Fruit fly (Drosophila melanogaster): ENCODE data around the gene CG4960.

The CG4960 gene

dm6 chr3R:25787198-25787597 is at the start of gene CG4960:
Gene CG4960, minus strand, starts transcription at chr3R:25787298.
- TF ChIP-seq bab1 (GFP tag; optimal IDR thresholded peaks at IDR 0.05): no peak
- TF ChIP-seq CG33017 (tag; optimal IDR thresholded peaks at IDR 0.05): no peak
- TF ChIP-seq Mnt (GFP tag; optimal IDR thresholded peaks at IDR 0.05): no peak
- no peak for TF ChIP-seq CG7045 (GFP tag; optimal IDR thresholded peaks at IDR 0.05)
- TF ChIP-seq Hr96 (GFP tag; optimal IDR thresholded peaks at IDR 0.05): no peak
- no peak for TF ChIP-seq Clk (GFP tag; optimal IDR thresholded peaks at IDR 0.05)
- TF ChIP-seq tj (GFP tag; optimal IDR thresholded peaks at IDR 0.05): no peak
- no peak for TF ChIP-seq CG12768 (GFP tag; optimal IDR thresholded peaks at IDR 0.05)
- TF ChIP-seq CG5204 (GFP tag; optimal IDR thresholded peaks at IDR 0.05): no peak
- TF ChIP-seq CG7101 (tag; optimal IDR thresholded peaks at IDR 0.05): no peak
- TF ChIP-seq CG1620 (GFP tag; optimal IDR thresholded peaks at IDR 0.05): no peak
- TF ChIP-seq CG14711 (tag; optimal IDR thresholded peaks at IDR 0.05): no peak
- TF ChIP-seq toe (GFP tag; optimal IDR thresholded peaks at IDR 0.05): no peak
- no peak for TF ChIP-seq pad (GFP tag; optimal IDR thresholded peaks at IDR 0.05)
- no peak for TF ChIP-seq Crg-1 (GFP tag; optimal IDR thresholded peaks at IDR 0.05)
- no peak for TF ChIP-seq CG11617 (GFP tag; optimal IDR thresholded peaks at IDR 0.05)

DNA sequence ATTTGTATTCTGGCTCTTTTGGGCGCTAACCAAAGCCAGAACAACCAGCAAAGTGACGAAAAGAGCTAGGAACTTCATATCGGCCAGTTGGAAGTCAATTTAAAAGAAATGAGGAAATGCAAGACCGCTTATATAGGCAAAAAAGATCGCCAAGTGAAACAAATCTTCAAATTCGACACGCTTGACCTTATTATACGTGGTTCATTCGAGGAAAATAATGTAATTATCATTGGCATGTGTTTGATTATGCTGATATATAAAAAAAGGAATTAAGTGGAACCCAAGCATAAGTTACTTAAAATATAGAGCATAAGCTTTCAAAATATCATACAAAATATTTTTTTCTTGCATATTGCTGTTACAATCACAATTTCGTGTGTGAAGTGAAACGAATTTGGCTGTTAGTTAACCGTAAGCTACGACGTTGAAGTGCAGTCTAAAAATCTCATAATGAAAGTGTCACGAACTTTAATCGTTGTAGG is 44.7 kb upstream of the CG4960 start, which contains the start of the genes Mst57Da and alpha4GT2:
Gene Mst57Da, minus strand, starts transcription at position 101 of the 482 bp plus-strand sequence.
Gene alpha4GT2, plus strand, starts transcription at position 432 of the 482 bp plus-strand sequence.
- no peak for TF ChIP-seq cnc (optimal IDR thresholded peaks at IDR 0.05)
- no peak for TF ChIP-seq kay (GFP tag; ENCODE audit: borderline replicate concordance)
- TF ChIP-seq CG11617 (GFP tag; optimal IDR thresholded peaks at IDR 0.05): no peak
- TF ChIP-seq CG7101 (tag; optimal IDR thresholded peaks at IDR 0.05): no peak
- no peak for TF ChIP-seq Hr96 (GFP tag; optimal IDR thresholded peaks at IDR 0.05)
- TF ChIP-seq CG1620 (GFP tag; optimal IDR thresholded peaks at IDR 0.05): no peak
- no peak for TF ChIP-seq CG12768 (GFP tag; optimal IDR thresholded peaks at IDR 0.05)
- no peak for TF ChIP-seq bab1 (GFP tag; optimal IDR thresholded peaks at IDR 0.05)
- no peak for TF ChIP-seq CG5204 (GFP tag; optimal IDR thresholded peaks at IDR 0.05)
- TF ChIP-seq Crg-1 (GFP tag; optimal IDR thresholded peaks at IDR 0.05): no peak
- TF ChIP-seq ovo (GFP tag; optimal IDR thresholded peaks at IDR 0.05): no peak
- no peak for TF ChIP-seq CG14711 (tag; optimal IDR thresholded peaks at IDR 0.05)
- TF ChIP-seq Mnt (GFP tag; optimal IDR thresholded peaks at IDR 0.05): no peak
- TF ChIP-seq cic (GFP tag; optimal IDR thresholded peaks at IDR 0.05): no peak
- TF ChIP-seq pad (GFP tag; optimal IDR thresholded peaks at IDR 0.05): no peak
- TF ChIP-seq tj (GFP tag; optimal IDR thresholded peaks at IDR 0.05): no peak
- TF ChIP-seq Clk (GFP tag; optimal IDR thresholded peaks at IDR 0.05): no peak
- no peak for TF ChIP-seq CG7045 (GFP tag; optimal IDR thresholded peaks at IDR 0.05)

DNA sequence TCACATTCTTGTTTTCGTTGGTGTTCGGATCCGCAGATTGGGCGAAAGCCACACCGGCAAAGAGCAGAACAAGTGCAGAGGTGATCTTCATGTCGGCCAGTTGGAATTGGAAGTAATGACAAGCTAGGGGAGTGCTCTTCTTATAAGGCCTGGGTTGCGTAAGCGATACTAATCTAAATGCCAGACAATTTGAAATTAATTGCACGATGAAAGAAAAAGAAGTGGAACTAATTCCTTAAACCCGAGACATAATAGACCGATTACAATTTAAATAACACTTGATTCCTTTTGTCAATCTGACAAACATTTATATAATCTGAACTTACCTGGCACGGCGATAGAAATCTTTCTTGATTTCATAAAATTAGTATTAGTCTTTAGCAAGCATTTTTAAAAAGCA is 43.7 kb upstream of the CG4960 start, which contains the start of gene Mst57Db:
Gene Mst57Db, minus strand, starts transcription at position 101 of the 400 bp plus-strand sequence.
- no peak for TF ChIP-seq cnc (optimal IDR thresholded peaks at IDR 0.05)
- no peak for TF ChIP-seq CG11617 (GFP tag; optimal IDR thresholded peaks at IDR 0.05)
- no peak for TF ChIP-seq CG14711 (tag; optimal IDR thresholded peaks at IDR 0.05)
- no peak for TF ChIP-seq Crg-1 (GFP tag; optimal IDR thresholded peaks at IDR 0.05)
- no peak for TF ChIP-seq tj (GFP tag; optimal IDR thresholded peaks at IDR 0.05)
- no peak for TF ChIP-seq cic (GFP tag; optimal IDR thresholded peaks at IDR 0.05)
- TF ChIP-seq Mnt (GFP tag; optimal IDR thresholded peaks at IDR 0.05): no peak
- TF ChIP-seq CG7101 (tag; optimal IDR thresholded peaks at IDR 0.05): no peak
- no peak for TF ChIP-seq CG5204 (GFP tag; optimal IDR thresholded peaks at IDR 0.05)
- no peak for TF ChIP-seq bab1 (GFP tag; optimal IDR thresholded peaks at IDR 0.05)
- TF ChIP-seq CG33017 (tag; optimal IDR thresholded peaks at IDR 0.05): no peak
- TF ChIP-seq toe (GFP tag; optimal IDR thresholded peaks at IDR 0.05): no peak

dm6 chr3R:25830128-25830527 is 43.0 kb upstream of the CG4960 start, which contains the start of gene Sfp96F:
Gene Sfp96F, minus strand, starts transcription at chr3R:25830228.
- TF ChIP-seq pad (GFP tag; optimal IDR thresholded peaks at IDR 0.05) (no peak), Hr96 (GFP tag; optimal IDR thresholded peaks at IDR 0.05) (no peak), CG11617 (GFP tag; optimal IDR thresholded peaks at IDR 0.05) (no peak), ovo (GFP tag; optimal IDR thresholded peaks at IDR 0.05) (no peak), bab1 (GFP tag; optimal IDR thresholded peaks at IDR 0.05) (no peak), CG5204 (GFP tag; optimal IDR thresholded peaks at IDR 0.05) (no peak), kay (GFP tag; ENCODE audit: borderline replicate concordance) (no peak), cic (GFP tag; optimal IDR thresholded peaks at IDR 0.05) (no peak), Clk (GFP tag; optimal IDR thresholded peaks at IDR 0.05) (no peak), CG14711 (tag; optimal IDR thresholded peaks at IDR 0.05) (no peak), CG7045 (GFP tag; optimal IDR thresholded peaks at IDR 0.05) (no peak), CG33017 (tag; optimal IDR thresholded peaks at IDR 0.05) (no peak), CG1620 (GFP tag; optimal IDR thresholded peaks at IDR 0.05) (no peak), Mnt (GFP tag; optimal IDR thresholded peaks at IDR 0.05) (no peak), cnc (optimal IDR thresholded peaks at IDR 0.05) (no peak), CG12768 (GFP tag; optimal IDR thresholded peaks at IDR 0.05) (no peak), CG7101 (tag; optimal IDR thresholded peaks at IDR 0.05) (no peak)

DNA sequence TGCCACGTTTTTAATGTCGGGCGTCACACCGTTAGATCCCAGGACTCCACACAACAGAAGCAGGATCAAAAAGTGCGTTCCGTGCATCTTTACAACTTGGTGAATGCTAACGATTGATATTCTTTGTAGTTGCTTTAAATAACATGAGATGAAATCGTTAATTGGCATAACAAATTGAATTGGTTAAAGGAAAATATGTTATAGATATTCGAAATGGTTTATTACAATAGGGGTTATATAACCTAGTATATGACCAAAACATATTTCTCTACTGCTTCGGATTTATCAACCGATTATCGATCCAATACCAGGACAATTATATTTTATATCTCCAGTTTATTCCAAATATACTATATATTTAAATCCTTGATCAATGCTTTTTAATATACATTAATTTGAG is 42.5 kb upstream of the CG4960 start, which contains the start of gene Mst57Dc:
Gene Mst57Dc, minus strand, starts transcription at position 101 of the 400 bp plus-strand sequence.
- TF ChIP-seq bab1 (GFP tag; optimal IDR thresholded peaks at IDR 0.05): no peak

DNA sequence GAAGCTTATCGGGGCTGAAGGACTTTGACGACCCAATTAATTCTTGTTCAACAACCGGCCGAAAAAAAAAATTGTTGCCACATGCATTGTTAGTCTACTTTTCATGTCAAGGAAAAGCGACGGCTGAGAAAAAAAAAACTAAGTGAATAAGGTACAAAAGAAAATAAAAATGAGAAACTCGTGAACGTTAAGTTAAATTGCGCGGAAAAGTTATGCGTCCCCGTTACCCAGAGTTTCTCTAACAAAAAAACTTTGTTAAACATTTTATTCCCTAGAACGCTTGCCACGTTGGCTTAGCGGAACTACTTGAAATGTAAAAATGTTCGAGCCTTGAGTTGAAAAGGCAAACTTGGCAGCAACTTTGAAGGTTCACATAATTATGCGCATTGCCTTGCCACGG is 28.1 kb upstream of the CG4960 start, which contains the start of gene CG14354:
Gene CG14354, plus strand, starts transcription at position 301 of the 400 bp plus-strand sequence.
- TF ChIP-seq Crg-1 (GFP tag; optimal IDR thresholded peaks at IDR 0.05) (no peak), CG11617 (GFP tag; optimal IDR thresholded peaks at IDR 0.05) (no peak), CG1620 (GFP tag; optimal IDR thresholded peaks at IDR 0.05) (no peak)

- TF ChIP-seq Crg-1 (GFP tag; optimal IDR thresholded peaks at IDR 0.05): no peak
- TF ChIP-seq Clk (GFP tag; optimal IDR thresholded peaks at IDR 0.05): no peak
- TF ChIP-seq Mnt (GFP tag; optimal IDR thresholded peaks at IDR 0.05): no peak
- TF ChIP-seq toe (GFP tag; optimal IDR thresholded peaks at IDR 0.05): no peak
- TF ChIP-seq cic (GFP tag; optimal IDR thresholded peaks at IDR 0.05): no peak
- no peak for TF ChIP-seq CG11617 (GFP tag; optimal IDR thresholded peaks at IDR 0.05)
- no peak for TF ChIP-seq ovo (GFP tag; optimal IDR thresholded peaks at IDR 0.05)
- no peak for TF ChIP-seq CG5204 (GFP tag; optimal IDR thresholded peaks at IDR 0.05)
- no peak for TF ChIP-seq cnc (optimal IDR thresholded peaks at IDR 0.05)
- no peak for TF ChIP-seq tj (GFP tag; optimal IDR thresholded peaks at IDR 0.05)
Observed at dm6 chr3R:25811611-25812010, 24.5 kb upstream of the CG4960 start, which contains the start of the genes Acam and CG17770. Gene Acam, plus strand, starts transcription at chr3R:25811911. Gene CG17770, plus strand, starts transcription at chr3R:25811911.
